Fruit fly (Drosophila melanogaster) whole organism, adult: ENCODE measurements around the gene CG31347.

Experiments used
- CG11617 ChIP-seq: fragments of 200-800 bp; sonication (Bioruptor generic); optimal IDR thresholded peaks from 2 replicates; lab custom pipeline; 2017; ENCODE audit warnings: mild to moderate bottlenecking, missing biosample characterization, missing genetic modification reagents, missing genetic modification characterization
- CG1620 ChIP-seq: fragments of 200-800 bp; sonication (Bioruptor generic); optimal IDR thresholded peaks from 2 replicates; lab custom pipeline; 2016; ENCODE audit warnings: missing biosample characterization, missing genetic modification characterization
- CG7045 ChIP-seq: fragments of 200-800 bp; sonication (Bioruptor generic); optimal IDR thresholded peaks from 2 replicates; lab custom pipeline; 2017; ENCODE audit warnings: missing biosample characterization, mild to moderate bottlenecking, missing genetic modification characterization
- Hr96 ChIP-seq: fragments of 200-800 bp; sonication (Bioruptor generic); optimal IDR thresholded peaks from 2 replicates; lab custom pipeline; 2016; ENCODE audit warnings: missing biosample characterization, missing genetic modification characterization
- cic ChIP-seq: fragments of 200-800 bp; sonication (Bioruptor generic); optimal IDR thresholded peaks from 2 replicates; lab custom pipeline; 2017; ENCODE audit warnings: missing biosample characterization, mild to moderate bottlenecking, missing genetic modification characterization, moderate library complexity
- toe ChIP-seq: fragments of 200-800 bp; sonication (Bioruptor generic); optimal IDR thresholded peaks from 2 replicates; lab custom pipeline; 2016; ENCODE audit warnings: missing biosample characterization, missing genetic modification characterization

- TF ChIP-seq cic (GFP tag; lab: Kevin White, UChicago) (no peak), CG11617 (GFP tag; lab: Kevin White, UChicago) (no peak), toe (GFP tag; lab: Kevin White, UChicago) (no peak), Hr96 (GFP tag; lab: Kevin White, UChicago) (no peak), CG1620 (GFP tag; lab: Kevin White, UChicago) (no peak), CG7045 (no peak)
Measured at dm6 chr3R:12652736-12653135, 39.7 kb downstream of the CG31347 start.
